Worm (Caenorhabditis elegans) whole organism, L1 larva: ENCODE data around the gene srx-68.
A peak's percentile ranks its signal among the peaks of the same experiment; 100 is the strongest.

Source experiments
- C04F5.9 ChIP-seq: sonication (generic microtip); optimal IDR thresholded peaks from 2 replicates; lab custom pipeline; 2016; ENCODE audit warnings: missing genetic modification characterization, missing compliant biosample characterization
- F16B12.6 ChIP-seq: fragments of 150-350 bp; optimal IDR thresholded peaks from 2 replicates; lab custom pipeline; 2014; ENCODE audit warnings: missing biosample characterization, missing genetic modification characterization
- alr-1 ChIP-seq: fragments of 200-800 bp; sonication (Bioruptor generic); optimal IDR thresholded peaks from 2 replicates; lab custom pipeline; 2018; ENCODE audit warnings: borderline replicate concordance, mild to moderate bottlenecking, missing genetic modification characterization, missing compliant biosample characterization
- aly-2 ChIP-seq: fragments of 150-350 bp; optimal IDR thresholded peaks from 2 replicates; lab custom pipeline; 2014; ENCODE audit warnings: missing biosample characterization, missing genetic modification characterization
- blmp-1 ChIP-seq: fragments of 150-350 bp; optimal IDR thresholded peaks from 2 replicates; lab custom pipeline; 2014; ENCODE audit warnings: missing biosample characterization, missing genetic modification characterization
- ceh-63 ChIP-seq: fragments of 200-800 bp; sonication (Bioruptor generic); optimal IDR thresholded peaks from 2 replicates; lab custom pipeline; 2018; ENCODE audit warnings: mild to moderate bottlenecking, missing genetic modification characterization, missing compliant biosample characterization
- ceh-90 ChIP-seq: sonication (generic microtip); optimal IDR thresholded peaks from 2 replicates; lab custom pipeline; 2016; ENCODE audit warnings: missing genetic modification characterization, missing compliant biosample characterization
- efl-1 ChIP-seq, 4 experiments: fragments of 150-350 bp; optimal IDR thresholded peaks in 3 of 4; peaks in 1 of 4; 1 replicate in 1 of 4; 2 replicates in 3 of 4; lab custom pipeline; 2014; ENCODE audit warnings: missing biosample characterization in 2 of 4, missing genetic modification characterization in 2 of 4, missing genetic modification reagents in 2 of 4
- egl-27 ChIP-seq, 2 experiments: fragments of 150-350 bp in 1 of 2; sonication (generic microtip); optimal IDR thresholded peaks; 3 replicates each; lab custom pipeline; 2017 to 2018; ENCODE audit warnings: missing biosample characterization in 2 of 2, missing genetic modification characterization in 2 of 2, missing genetic modification reagents in 2 of 2
- elt-2 ChIP-seq: sonication (generic microtip); optimal IDR thresholded peaks from 2 replicates; lab custom pipeline; 2016; ENCODE audit warnings: missing genetic modification characterization, mild to moderate bottlenecking, inconsistent platforms, missing compliant biosample characterization, missing genetic modification reagents
- fkh-8 ChIP-seq: sonication (generic microtip); optimal IDR thresholded peaks from 2 replicates; lab custom pipeline; 2016; ENCODE audit warnings: mild to moderate bottlenecking, missing genetic modification characterization, missing compliant biosample characterization
- hlh-17 ChIP-seq: fragments of 200-800 bp; sonication (Bioruptor generic); optimal IDR thresholded peaks from 2 replicates; lab custom pipeline; 2018; ENCODE audit warnings: missing genetic modification characterization, mild to moderate bottlenecking, missing compliant biosample characterization, moderate library complexity, borderline replicate concordance
- irx-1 ChIP-seq: sonication (generic microtip); optimal IDR thresholded peaks from 2 replicates; lab custom pipeline; 2016; ENCODE audit warnings: missing genetic modification characterization, missing compliant biosample characterization
- isw-1 ChIP-seq: fragments of 200-800 bp; sonication (Bioruptor generic); IDR thresholded peaks from 2 replicates; pipeline ENCODE4 v1.3.6; 2022; ENCODE audit warnings: missing genetic modification characterization, missing compliant biosample characterization
- lin-13 ChIP-seq: fragments of 150-350 bp; optimal IDR thresholded peaks from 2 replicates; lab custom pipeline; 2014; ENCODE audit warnings: missing biosample characterization, missing genetic modification reagents, missing genetic modification characterization
- lin-14 ChIP-seq: fragments of 200-800 bp; sonication (Bioruptor generic); optimal IDR thresholded peaks from 2 replicates; lab custom pipeline; 2018; ENCODE audit warnings: mild to moderate bottlenecking, missing genetic modification characterization, moderate library complexity, missing compliant biosample characterization
- lin-15B ChIP-seq: fragments of 150-350 bp; sonication (generic microtip); optimal IDR thresholded peaks from 3 replicates; lab custom pipeline; 2014; ENCODE audit warnings: missing biosample characterization, missing genetic modification characterization
- lir-3 ChIP-seq: sonication (generic microtip); optimal IDR thresholded peaks from 2 replicates; lab custom pipeline; 2016; ENCODE audit warnings: mild to moderate bottlenecking, missing genetic modification characterization, moderate library complexity, missing compliant biosample characterization; ENCODE audit not compliant: poor library complexity
- mdl-1 ChIP-seq, 2 experiments: fragments of 150-350 bp; optimal IDR thresholded peaks; 2 replicates each; lab custom pipeline; 2014 to 2017; ENCODE audit warnings: missing biosample characterization in 2 of 2, missing genetic modification characterization in 2 of 2, inconsistent platforms in 1 of 2
- mef-2 ChIP-seq: fragments of 150-350 bp; optimal IDR thresholded peaks from 2 replicates; lab custom pipeline; 2014; ENCODE audit warnings: missing biosample characterization, missing genetic modification characterization
- mep-1 ChIP-seq: fragments of 150-350 bp; optimal IDR thresholded peaks from 2 replicates; lab custom pipeline; 2014; ENCODE audit warnings: missing biosample characterization, missing genetic modification characterization
- nhr-12 ChIP-seq: sonication (generic microtip); optimal IDR thresholded peaks from 2 replicates; lab custom pipeline; 2017; ENCODE audit warnings: missing biosample characterization, missing genetic modification characterization
- nhr-19 ChIP-seq: fragments of 200-800 bp; sonication (Bioruptor generic); conservative IDR thresholded peaks from 2 replicates; pipeline ENCODE4 v1.3.6; 2022; ENCODE audit warnings: missing genetic modification characterization, missing compliant biosample characterization
- nhr-20 ChIP-seq: sonication (generic microtip); optimal IDR thresholded peaks from 2 replicates; lab custom pipeline; 2016; ENCODE audit warnings: mild to moderate bottlenecking, missing genetic modification characterization, missing compliant biosample characterization
- nhr-71 ChIP-seq: sonication (generic microtip); optimal IDR thresholded peaks from 2 replicates; lab custom pipeline; 2016; ENCODE audit warnings: mild to moderate bottlenecking, missing genetic modification characterization, moderate library complexity, missing compliant biosample characterization
- nhr-76 ChIP-seq: sonication (generic microtip); optimal IDR thresholded peaks from 2 replicates; lab custom pipeline; 2017; ENCODE audit warnings: missing biosample characterization, missing genetic modification characterization
- pax-3 ChIP-seq: fragments of 200-800 bp; sonication (Bioruptor generic); optimal IDR thresholded peaks from 2 replicates; lab custom pipeline; 2018; ENCODE audit warnings: mild to moderate bottlenecking, missing genetic modification characterization, moderate library complexity, missing compliant biosample characterization
- snpc-4 ChIP-seq: fragments of 150-350 bp; optimal IDR thresholded peaks from 2 replicates; lab custom pipeline; 2014; ENCODE audit warnings: missing biosample characterization, missing genetic modification characterization
- swsn-7 ChIP-seq: sonication (generic microtip); optimal IDR thresholded peaks from 2 replicates; lab custom pipeline; 2016; ENCODE audit warnings: missing genetic modification characterization, missing compliant biosample characterization
- unc-130 ChIP-seq: fragments of 150-350 bp; optimal IDR thresholded peaks from 2 replicates; lab custom pipeline; 2017; ENCODE audit warnings: missing biosample characterization, missing genetic modification characterization, inconsistent platforms
- unc-62 ChIP-seq: fragments of 150-350 bp; optimal IDR thresholded peaks from 2 replicates; lab custom pipeline; 2014; ENCODE audit warnings: missing biosample characterization, missing genetic modification reagents, missing genetic modification characterization
- unc-98 ChIP-seq: fragments of 200-800 bp; sonication (Bioruptor generic); IDR thresholded peaks from 2 replicates; pipeline ENCODE4 v1.3.6; 2022; ENCODE audit warnings: missing genetic modification characterization, missing compliant biosample characterization
- xbp-1 ChIP-seq: sonication (generic microtip); optimal IDR thresholded peaks from 2 replicates; lab custom pipeline; 2016; ENCODE audit warnings: missing genetic modification characterization, missing compliant biosample characterization
- zag-1 ChIP-seq: fragments of 150-350 bp; optimal IDR thresholded peaks from 2 replicates; lab custom pipeline; 2014; ENCODE audit warnings: missing biosample characterization, missing genetic modification characterization
- zip-4 ChIP-seq: fragments of 200-800 bp; sonication (Bioruptor generic); optimal IDR thresholded peaks from 2 replicates; lab custom pipeline; 2018; ENCODE audit warnings: mild to moderate bottlenecking, missing genetic modification characterization, moderate library complexity, missing compliant biosample characterization
- ztf-11 ChIP-seq, 2 experiments: sonication (generic microtip); optimal IDR thresholded peaks; 2 replicates each; lab custom pipeline; 2016 to 2017; ENCODE audit warnings: missing genetic modification characterization in 2 of 2, missing biosample characterization in 1 of 2, missing compliant biosample characterization in 1 of 2

The srx-68 gene

ce11 chrV:3916480-3916879 lies 3.9 kb downstream of the srx-68 start, which contains the start of gene srx-67:
TSS of gene srx-67 (plus strand) at chrV:3916780.
- TF ChIP-seq pax-3 (tag; lab: Kevin White, UChicago) (no peak), lin-14 (GFP tag; lab: Kevin White, UChicago) (no peak), mep-1 (no peak), nhr-12 (tag; lab: Kevin White, UChicago) (no peak), unc-62 (GFP tag; lab: Kevin White, UChicago) (no peak), ceh-90 (no peak), zip-4 (GFP tag; lab: Kevin White, UChicago) (no peak), aly-2 (tag; lab: Kevin White, UChicago) (no peak)
- TF ChIP-seq, all 84 proteins: peak for 0

ce11 chrV:3919289-3919688 lies 6.7 kb downstream of the srx-68 start, which contains the start of gene srx-66:
TSS of gene srx-66 (plus strand) at chrV:3919589.
- TF ChIP-seq blmp-1 (tag; lab: Kevin White, UChicago), result no peak
- TF ChIP-seq zag-1 (tag; lab: Kevin White, UChicago), result no peak
- TF ChIP-seq mep-1, result no peak
- no peak for TF ChIP-seq pax-3 (tag; lab: Kevin White, UChicago)
- TF ChIP-seq lir-3 (tag; lab: Kevin White, UChicago), result no peak
- no peak for TF ChIP-seq aly-2 (tag; lab: Kevin White, UChicago)
- no peak for TF ChIP-seq nhr-71 (tag; lab: Kevin White, UChicago)
- TF ChIP-seq mef-2, result no peak
- no peak for TF ChIP-seq unc-130
- TF ChIP-seq zip-4 (GFP tag; lab: Kevin White, UChicago), result no peak
- no peak for TF ChIP-seq nhr-19 (GFP tag; lab: Robert Waterston, UW)
- TF ChIP-seq mdl-1 (tag; optimal IDR thresholded peaks at IDR 0.05; lab: Kevin White, UChicago), result no peak
- no peak for TF ChIP-seq unc-98 (GFP tag; lab: Robert Waterston, UW)
- TF ChIP-seq, all 84 proteins: peak for 0

- TF ChIP-seq isw-1 (no peak), efl-1 (optimal IDR thresholded peaks at IDR 0.05; lab: Kevin White, UChicago) (no peak), efl-1 (GFP tag; optimal IDR thresholded peaks at IDR 0.05 in 1 of 2; lab: Kevin White, UChicago) (peak in 1 of 2 experiments; percentile 36)
Measured at ce11 chrV:3921635-3922034, 9.1 kb downstream of the srx-68 start, which contains the start of gene srx-65. TSS of gene srx-65 (plus strand) at chrV:3921935.

ce11 chrV:3922547-3922946 lies 10.0 kb downstream of the srx-68 start:
- no peak for TF ChIP-seq unc-62 (GFP tag; lab: Kevin White, UChicago)
- TF ChIP-seq snpc-4 (tag; lab: Kevin White, UChicago), result no peak
- TF ChIP-seq xbp-1, result no peak
- no peak for TF ChIP-seq F16B12.6
- no peak for TF ChIP-seq irx-1
- no peak for TF ChIP-seq fkh-8 (tag; lab: Kevin White, UChicago)
- no peak for TF ChIP-seq lin-15B (tag; lab: Kevin White, UChicago)
- TF ChIP-seq hlh-17 (GFP tag; lab: Kevin White, UChicago), result no peak

- TF ChIP-seq C04F5.9, result no peak
- no peak for TF ChIP-seq zip-4 (GFP tag; lab: Kevin White, UChicago)
- TF ChIP-seq elt-2 (tag; lab: Kevin White, UChicago), result no peak
Measured at ce11 chrV:3927522-3927921, 14.9 kb downstream of the srx-68 start.

- no peak for TF ChIP-seq swsn-7
- no peak for TF ChIP-seq nhr-76
- TF ChIP-seq irx-1, result no peak
- no peak for TF ChIP-seq nhr-20 (tag; lab: Kevin White, UChicago)
- no peak for TF ChIP-seq ceh-63 (GFP tag; lab: Kevin White, UChicago)
- TF ChIP-seq alr-1, result no peak
- no peak for TF ChIP-seq lin-13
- TF ChIP-seq ztf-11 (tag; optimal IDR thresholded peaks at IDR 0.05; lab: Kevin White, UChicago), result no peak
- TF ChIP-seq egl-27 (tag; optimal IDR thresholded peaks at IDR 0.05; lab: Kevin White, UChicago), result no peak
- no peak for TF ChIP-seq lin-14 (GFP tag; lab: Kevin White, UChicago)
- TF ChIP-seq, all 84 proteins: peak for 0
Measured at ce11 chrV:3929099-3929498, 16.5 kb downstream of the srx-68 start, which contains the start of gene srx-64. TSS of gene srx-64 (plus strand) at chrV:3929399.
